Worm (Caenorhabditis elegans) whole organism, late embryonic: ENCODE measurements around the gene pgp-10.

Experiments
- F13H6.1 ChIP-seq: sonication (generic microtip); optimal IDR thresholded peaks from 2 replicates; lab custom pipeline; 2016; ENCODE audit warnings: missing genetic modification characterization, missing compliant biosample characterization
- elt-2 ChIP-seq: sonication (generic microtip); optimal IDR thresholded peaks from 2 replicates; lab custom pipeline; 2016; ENCODE audit warnings: missing genetic modification reagents, missing genetic modification characterization, missing compliant biosample characterization

- TF ChIP-seq F13H6.1 = no peak
- TF ChIP-seq elt-2 (tag; lab: Kevin White, UChicago) = peak; percentile 54
These were observed 18.1 kb upstream of the pgp-10 start for ce11 chrX:7140682-7141254.
